Worm (Caenorhabditis elegans): ENCODE measurements around the gene lips-17.

DNA sequence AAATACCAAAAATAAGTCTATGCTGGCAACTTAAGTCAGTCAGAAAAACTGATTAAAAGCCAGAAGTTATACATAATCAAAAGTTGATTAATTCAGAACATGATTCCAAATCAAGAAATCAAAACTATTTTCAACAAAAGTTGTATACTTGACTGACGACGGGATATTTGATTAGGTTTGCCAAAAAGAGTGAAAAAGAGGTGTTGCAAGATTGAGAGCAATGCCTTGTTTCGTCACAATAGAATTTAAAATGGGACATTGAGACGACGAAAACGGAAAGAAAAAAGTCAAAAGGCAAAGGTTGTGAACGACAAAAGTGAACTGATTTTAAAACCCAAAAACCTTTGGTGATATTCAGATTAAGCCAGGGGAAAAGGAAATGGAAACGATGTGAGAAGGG, 49.2 kb upstream of the lips-17 start:
- TF ChIP-seq nhr-67 (tag; optimal IDR thresholded peaks at IDR 0.05) (no peak), sea-2 (GFP tag; optimal IDR thresholded peaks at IDR 0.05) (no peak), nhr-77 (tag; optimal IDR thresholded peaks at IDR 0.05) (no peak), ztf-4 (tag; optimal IDR thresholded peaks at IDR 0.05) (no peak), ceh-82 (tag; optimal IDR thresholded peaks at IDR 0.05) (no peak), zag-1 (tag; optimal IDR thresholded peaks at IDR 0.05) (no peak), ztf-11 (tag; optimal IDR thresholded peaks at IDR 0.05) (no peak), hmg-11 (tag; optimal IDR thresholded peaks at IDR 0.05) (no peak), elt-1 (tag; optimal IDR thresholded peaks at IDR 0.05) (no peak), unc-62 (GFP tag; optimal IDR thresholded peaks at IDR 0.05) (no peak), nhr-43 (tag; optimal IDR thresholded peaks at IDR 0.05; ENCODE audit: poor library complexity, severe bottlenecking) (no peak)

Measured in whole organism, L3 larva.